Fruit fly (Drosophila melanogaster) whole organism, embryonic: ENCODE measurements around the gene BORCS5.

Experiments
- CG10654 ChIP-seq: fragments of 200-800 bp; sonication (Bioruptor generic); optimal IDR thresholded peaks from 2 replicates; lab custom pipeline; 2016; ENCODE audit warnings: missing biosample characterization, missing genetic modification characterization
- CG13424 ChIP-seq: fragments of 200-800 bp; sonication (Bioruptor generic); optimal IDR thresholded peaks from 2 replicates; lab custom pipeline; 2019; ENCODE audit warnings: missing biosample characterization, mild to moderate bottlenecking, missing genetic modification characterization, moderate library complexity
- CG17385 ChIP-seq: fragments of 200-800 bp; sonication (Bioruptor generic); optimal IDR thresholded peaks from 3 replicates; lab custom pipeline; 2018; ENCODE audit warnings: missing biosample characterization, mild to moderate bottlenecking, missing genetic modification characterization
- CG17829 ChIP-seq: fragments of 200-800 bp; optimal IDR thresholded peaks from 2 replicates; lab custom pipeline; 2019; ENCODE audit warnings: missing biosample characterization, mild to moderate bottlenecking, missing genetic modification characterization, moderate library complexity
- Deaf1 ChIP-seq: fragments of 200-800 bp; optimal IDR thresholded peaks from 3 replicates; lab custom pipeline; 2019; ENCODE audit warnings: missing biosample characterization, mild to moderate bottlenecking, missing genetic modification characterization, moderate library complexity
- Dref ChIP-seq: fragments of 200-800 bp; sonication (Bioruptor generic); IDR thresholded peaks from 2 replicates; pipeline ENCODE4 v1.3.6; 2022; ENCODE audit warnings: missing biosample characterization, missing genetic modification characterization
- Mrtf ChIP-seq: fragments of 200-800 bp; sonication (Bioruptor generic); IDR thresholded peaks from 3 replicates; pipeline ENCODE4 v1.3.6; 2022; ENCODE audit warnings: missing biosample characterization, missing genetic modification characterization
- ken ChIP-seq: fragments of 200-800 bp; sonication (Bioruptor generic); IDR thresholded peaks from 3 replicates; pipeline ENCODE4 v1.3.6; 2022; ENCODE audit warnings: missing biosample characterization, missing genetic modification characterization

DNA sequence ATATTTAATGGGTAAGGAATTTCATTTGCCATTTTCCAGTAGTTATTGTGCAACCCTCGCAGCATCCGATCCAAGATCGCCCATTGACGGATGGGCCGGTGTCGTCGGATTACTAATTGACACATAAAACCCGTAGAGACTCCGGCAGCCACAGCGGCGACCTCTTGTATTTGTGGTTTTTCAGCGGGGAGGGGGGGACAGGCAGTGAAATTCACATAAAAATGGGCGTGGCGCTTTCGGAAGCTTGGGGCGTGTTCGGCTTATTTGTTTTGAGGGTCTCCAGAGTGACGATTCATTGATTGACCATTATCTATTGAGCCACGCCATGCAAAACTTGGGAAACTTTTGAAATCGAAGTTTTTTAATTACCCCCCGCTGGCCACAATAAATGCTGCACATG lies 23.3 kb downstream of the BORCS5 start:
- no peak for TF ChIP-seq ken (GFP tag; lab: Robert Waterston, UW)
- no peak for TF ChIP-seq CG17829 (tag; lab: Kevin White, UChicago)
- TF ChIP-seq CG10654 (GFP tag; lab: Kevin White, UChicago), result no peak
- no peak for TF ChIP-seq Deaf1
- no peak for TF ChIP-seq CG13424
- TF ChIP-seq Dref (GFP tag; lab: Robert Waterston, UW), result no peak
- TF ChIP-seq CG17385 (GFP tag; lab: Kevin White, UChicago), result no peak
- TF ChIP-seq Mrtf, result no peak
